Worm (Caenorhabditis elegans) whole organism, L1 larva: ENCODE measurements around the gene Y6E2A.4.

Experiments
- C04F5.9 ChIP-seq: sonication (generic microtip); optimal IDR thresholded peaks from 2 replicates; lab custom pipeline; 2016; ENCODE audit warnings: missing genetic modification characterization, missing compliant biosample characterization
- ama-1 ChIP-seq: fragments of 150-350 bp; optimal IDR thresholded peaks from 2 replicates; lab custom pipeline; 2014
- ceh-63 ChIP-seq: fragments of 200-800 bp; sonication (Bioruptor generic); optimal IDR thresholded peaks from 2 replicates; lab custom pipeline; 2018; ENCODE audit warnings: mild to moderate bottlenecking, missing genetic modification characterization, missing compliant biosample characterization
- ceh-8 ChIP-seq: fragments of 200-800 bp; sonication (Bioruptor generic); optimal IDR thresholded peaks from 2 replicates; lab custom pipeline; 2018; ENCODE audit warnings: mild to moderate bottlenecking, missing genetic modification characterization, moderate library complexity, missing compliant biosample characterization
- ceh-82 ChIP-seq, 3 experiments: fragments of 150-350 bp in 1 of 3; sonication (generic microtip) in 2 of 3; optimal IDR thresholded peaks; 2 replicates each; lab custom pipeline; 2014 to 2017; ENCODE audit warnings: missing biosample characterization in 3 of 3, missing genetic modification characterization in 3 of 3
- ces-1 ChIP-seq: fragments of 150-350 bp; optimal IDR thresholded peaks from 2 replicates; lab custom pipeline; 2014; ENCODE audit warnings: missing biosample characterization, missing genetic modification reagents, missing genetic modification characterization
- efl-1 ChIP-seq, 4 experiments: fragments of 150-350 bp; optimal IDR thresholded peaks in 3 of 4; peaks in 1 of 4; 1 replicate in 1 of 4; 2 replicates in 3 of 4; lab custom pipeline; 2014; ENCODE audit warnings: missing biosample characterization in 2 of 4, missing genetic modification characterization in 2 of 4, missing genetic modification reagents in 2 of 4
- efl-3 ChIP-seq: fragments of 200-800 bp; sonication (Bioruptor generic); optimal IDR thresholded peaks from 2 replicates; lab custom pipeline; 2018; ENCODE audit warnings: mild to moderate bottlenecking, missing genetic modification characterization, missing compliant biosample characterization
- egl-13 ChIP-seq: sonication (generic microtip); optimal IDR thresholded peaks from 2 replicates; lab custom pipeline; 2016; ENCODE audit warnings: missing genotype, missing genetic modification reagents, missing genetic modification characterization, missing compliant biosample characterization
- elt-2 ChIP-seq: sonication (generic microtip); optimal IDR thresholded peaks from 2 replicates; lab custom pipeline; 2016; ENCODE audit warnings: missing genetic modification characterization, mild to moderate bottlenecking, inconsistent platforms, missing compliant biosample characterization, missing genetic modification reagents
- fkh-10 ChIP-seq: sonication (generic microtip); optimal IDR thresholded peaks from 2 replicates; lab custom pipeline; 2017; ENCODE audit warnings: missing biosample characterization, missing genetic modification reagents, missing genetic modification characterization
- fos-1 ChIP-seq: fragments of 150-350 bp; optimal IDR thresholded peaks from 2 replicates; lab custom pipeline; 2014; ENCODE audit warnings: missing biosample characterization, missing genetic modification characterization
- grh-1 ChIP-seq: fragments of 200-800 bp; sonication (Bioruptor generic); IDR thresholded peaks from 2 replicates; pipeline ENCODE4 v1.3.6; 2022; ENCODE audit warnings: missing genetic modification reagents, missing genetic modification characterization, missing compliant biosample characterization
- irx-1 ChIP-seq: sonication (generic microtip); optimal IDR thresholded peaks from 2 replicates; lab custom pipeline; 2016; ENCODE audit warnings: missing genetic modification characterization, missing compliant biosample characterization
- isw-1 ChIP-seq: fragments of 200-800 bp; sonication (Bioruptor generic); IDR thresholded peaks from 2 replicates; pipeline ENCODE4 v1.3.6; 2022; ENCODE audit warnings: missing genetic modification characterization, missing compliant biosample characterization
- jun-1 ChIP-seq: fragments of 150-350 bp; optimal IDR thresholded peaks from 2 replicates; lab custom pipeline; 2014; ENCODE audit warnings: missing biosample characterization, missing genetic modification reagents, missing genetic modification characterization
- lin-15B ChIP-seq: fragments of 150-350 bp; sonication (generic microtip); optimal IDR thresholded peaks from 3 replicates; lab custom pipeline; 2014; ENCODE audit warnings: missing biosample characterization, missing genetic modification characterization
- lin-35 ChIP-seq, 2 experiments: fragments of 150-350 bp; optimal IDR thresholded peaks; 2 replicates each; lab custom pipeline; 2014; ENCODE audit warnings: missing biosample characterization in 2 of 2, missing genetic modification characterization in 2 of 2, missing genetic modification reagents in 2 of 2
- lsy-2 ChIP-seq, 2 experiments: fragments of 150-350 bp; optimal IDR thresholded peaks; 2 replicates each; lab custom pipeline; 2014; ENCODE audit warnings: missing biosample characterization in 2 of 2, missing genetic modification characterization in 2 of 2
- mab-9 ChIP-seq: fragments of 200-800 bp; sonication (Bioruptor generic); IDR thresholded peaks from 2 replicates; pipeline ENCODE4 v1.3.6; 2022; ENCODE audit warnings: missing genetic modification reagents, missing genetic modification characterization, missing compliant biosample characterization
- mdl-1 ChIP-seq, 2 experiments: fragments of 150-350 bp; optimal IDR thresholded peaks; 2 replicates each; lab custom pipeline; 2014 to 2017; ENCODE audit warnings: missing biosample characterization in 2 of 2, missing genetic modification characterization in 2 of 2, inconsistent platforms in 1 of 2
- mef-2 ChIP-seq: fragments of 150-350 bp; optimal IDR thresholded peaks from 2 replicates; lab custom pipeline; 2014; ENCODE audit warnings: missing biosample characterization, missing genetic modification characterization
- nhr-11 ChIP-seq: fragments of 150-350 bp; optimal IDR thresholded peaks from 2 replicates; lab custom pipeline; 2014; ENCODE audit warnings: missing biosample characterization, missing genetic modification characterization
- nhr-12 ChIP-seq: sonication (generic microtip); optimal IDR thresholded peaks from 2 replicates; lab custom pipeline; 2017; ENCODE audit warnings: missing biosample characterization, missing genetic modification characterization
- nhr-20 ChIP-seq: sonication (generic microtip); optimal IDR thresholded peaks from 2 replicates; lab custom pipeline; 2016; ENCODE audit warnings: mild to moderate bottlenecking, missing genetic modification characterization, missing compliant biosample characterization
- nhr-47 ChIP-seq: sonication (generic microtip); optimal IDR thresholded peaks from 2 replicates; lab custom pipeline; 2016; ENCODE audit warnings: mild to moderate bottlenecking, missing genetic modification characterization, moderate library complexity, missing compliant biosample characterization
- nhr-71 ChIP-seq: sonication (generic microtip); optimal IDR thresholded peaks from 2 replicates; lab custom pipeline; 2016; ENCODE audit warnings: mild to moderate bottlenecking, missing genetic modification characterization, moderate library complexity, missing compliant biosample characterization
- nhr-77 ChIP-seq: fragments of 150-350 bp; optimal IDR thresholded peaks from 2 replicates; lab custom pipeline; 2014; ENCODE audit warnings: missing biosample characterization, missing genetic modification characterization
- pag-3 ChIP-seq: sonication (generic microtip); optimal IDR thresholded peaks from 2 replicates; lab custom pipeline; 2017; ENCODE audit warnings: missing genetic modification characterization, mild to moderate bottlenecking, missing compliant biosample characterization, antibody characterized with exemption, borderline replicate concordance; ENCODE audit not compliant: insufficient read depth
- rnt-1 ChIP-seq: sonication (generic microtip); optimal IDR thresholded peaks from 2 replicates; lab custom pipeline; 2016; ENCODE audit warnings: mild to moderate bottlenecking, missing genetic modification characterization, moderate library complexity, missing compliant biosample characterization
- sptf-1 ChIP-seq: fragments of 150-350 bp; optimal IDR thresholded peaks from 2 replicates; lab custom pipeline; 2014; ENCODE audit warnings: missing biosample characterization, missing genetic modification characterization
- swsn-7 ChIP-seq: sonication (generic microtip); optimal IDR thresholded peaks from 2 replicates; lab custom pipeline; 2016; ENCODE audit warnings: missing genetic modification characterization, missing compliant biosample characterization
- tlp-1 ChIP-seq: fragments of 150-350 bp; optimal IDR thresholded peaks from 2 replicates; lab custom pipeline; 2014; ENCODE audit warnings: missing biosample characterization, missing genetic modification characterization
- unc-130 ChIP-seq: fragments of 150-350 bp; optimal IDR thresholded peaks from 2 replicates; lab custom pipeline; 2017; ENCODE audit warnings: missing biosample characterization, missing genetic modification characterization, inconsistent platforms
- unc-30 ChIP-seq: sonication (generic microtip); optimal IDR thresholded peaks from 2 replicates; lab custom pipeline; 2017; ENCODE audit warnings: missing biosample characterization, missing genetic modification characterization
- unc-86 ChIP-seq: sonication (generic microtip); optimal IDR thresholded peaks from 2 replicates; lab custom pipeline; 2016; ENCODE audit warnings: missing genetic modification characterization, missing compliant biosample characterization
- xbp-1 ChIP-seq: sonication (generic microtip); optimal IDR thresholded peaks from 2 replicates; lab custom pipeline; 2016; ENCODE audit warnings: missing genetic modification characterization, missing compliant biosample characterization
- zip-4 ChIP-seq: fragments of 200-800 bp; sonication (Bioruptor generic); optimal IDR thresholded peaks from 2 replicates; lab custom pipeline; 2018; ENCODE audit warnings: mild to moderate bottlenecking, missing genetic modification characterization, moderate library complexity, missing compliant biosample characterization
- ztf-11 ChIP-seq, 2 experiments: sonication (generic microtip); optimal IDR thresholded peaks; 2 replicates each; lab custom pipeline; 2016 to 2017; ENCODE audit warnings: missing genetic modification characterization in 2 of 2, missing biosample characterization in 1 of 2, missing compliant biosample characterization in 1 of 2

Y6E2A.4 gene

ce11 chrV:15733568-15733967, 17.0 kb upstream of the Y6E2A.4 start, which contains the start of gene T23D5.3:
Gene T23D5.3 (minus strand): TSS chrV:15733668.
- TF ChIP-seq C04F5.9 (tag; lab: Kevin White, UChicago) (no peak), swsn-7 (no peak), ceh-8 (GFP tag; lab: Kevin White, UChicago) (no peak), ces-1 (no peak), nhr-20 (no peak), mdl-1 (tag; optimal IDR thresholded peaks at IDR 0.05; lab: Kevin White, UChicago) (no peak), rnt-1 (no peak), irx-1 (no peak), ceh-82 (tag; optimal IDR thresholded peaks at IDR 0.05; lab: Kevin White, UChicago) (no peak), nhr-12 (tag; lab: Kevin White, UChicago) (no peak), isw-1 (no peak), xbp-1 (no peak), lin-15B (no peak), fos-1 (tag; lab: Kevin White, UChicago) (no peak)

DNA sequence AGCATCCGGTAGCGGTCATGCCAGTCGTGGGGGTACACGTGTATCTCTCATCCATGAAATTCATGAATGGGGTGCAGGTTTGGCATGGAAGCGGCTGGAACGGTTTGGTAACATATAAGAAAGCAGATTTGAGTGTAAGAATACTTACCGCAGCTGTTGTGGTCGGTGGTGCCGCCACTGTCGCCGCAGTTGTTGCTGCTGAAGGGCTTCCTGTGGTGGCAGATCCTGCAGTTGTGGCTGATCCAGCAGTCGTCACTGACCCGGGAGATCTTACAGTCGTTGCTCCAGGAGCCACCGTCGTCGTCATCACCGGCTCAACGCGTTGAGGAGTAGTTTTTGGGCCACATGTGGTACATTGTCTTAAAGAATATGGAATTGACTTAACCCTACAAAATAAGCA, 16.4 kb upstream of the Y6E2A.4 start:
- no peak for TF ChIP-seq fkh-10
- no peak for TF ChIP-seq ztf-11 (tag; optimal IDR thresholded peaks at IDR 0.05; lab: Kevin White, UChicago)
- TF ChIP-seq elt-2 = no peak
- no peak for TF ChIP-seq nhr-11 (tag; lab: Kevin White, UChicago)
- no peak for TF ChIP-seq sptf-1
- TF ChIP-seq unc-30 (tag; lab: Kevin White, UChicago) = no peak
- TF ChIP-seq grh-1 = no peak
- TF ChIP-seq efl-3 (GFP tag; lab: Kevin White, UChicago) = no peak
- no peak for TF ChIP-seq rnt-1
- no peak for TF ChIP-seq tlp-1 (tag; lab: Kevin White, UChicago)
- TF ChIP-seq egl-13 (tag; lab: Kevin White, UChicago) = no peak
- no peak for TF ChIP-seq zip-4 (GFP tag; lab: Kevin White, UChicago)
- TF ChIP-seq jun-1 (tag; lab: Kevin White, UChicago) = no peak
- no peak for TF ChIP-seq swsn-7
- TF ChIP-seq unc-130 (tag; lab: Kevin White, UChicago) = no peak
- no peak for TF ChIP-seq lsy-2 (tag; optimal IDR thresholded peaks at IDR 0.05; lab: Kevin White, UChicago)
- TF ChIP-seq unc-86 (tag; lab: Kevin White, UChicago) = no peak
- TF ChIP-seq, all 84 proteins: peak for 0

DNA sequence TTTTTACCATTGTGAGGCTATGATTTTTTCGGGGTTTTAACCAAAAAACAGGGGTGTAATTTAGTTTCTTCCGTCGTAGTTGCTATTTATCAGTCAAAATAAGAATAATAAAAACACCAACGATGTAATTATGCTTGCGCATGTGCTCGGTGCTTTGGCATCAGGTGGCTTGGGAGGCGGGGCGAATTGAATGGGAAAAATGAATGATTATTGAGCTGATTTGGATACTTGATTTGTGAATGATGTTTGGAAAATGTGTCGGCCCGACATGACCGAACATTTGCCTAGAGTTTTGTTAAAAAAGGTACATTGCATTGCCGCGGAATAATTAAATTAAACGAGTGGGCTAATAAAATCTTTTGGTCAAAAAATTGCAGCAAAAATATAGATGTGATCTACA, 15.6 kb upstream of the Y6E2A.4 start, which contains the start of gene str-38:
TSS of gene str-38 (minus strand) at position 101 of the 400 bp plus-strand sequence.
- TF ChIP-seq ztf-11 (tag; optimal IDR thresholded peaks at IDR 0.05; lab: Kevin White, UChicago) = no peak

- TF ChIP-seq irx-1 = no peak
- no peak for TF ChIP-seq pag-3 (tag; lab: Kevin White, UChicago)
- TF ChIP-seq ceh-63 (GFP tag; lab: Kevin White, UChicago) = no peak
- TF ChIP-seq elt-2 = no peak
- TF ChIP-seq lin-15B = no peak
- TF ChIP-seq ama-1 (lab: Kevin White, UChicago) = no peak
- no peak for TF ChIP-seq nhr-47 (tag; lab: Kevin White, UChicago)
- no peak for TF ChIP-seq nhr-71 (tag; lab: Kevin White, UChicago)
- TF ChIP-seq lin-35 (GFP tag; optimal IDR thresholded peaks at IDR 0.05; lab: Kevin White, UChicago) = no peak
- TF ChIP-seq rnt-1 = no peak
- TF ChIP-seq C04F5.9 (tag; lab: Kevin White, UChicago) = no peak
- no peak for TF ChIP-seq nhr-11 (tag; lab: Kevin White, UChicago)
- TF ChIP-seq mef-2 = no peak
- TF ChIP-seq fkh-10 = no peak
- TF ChIP-seq nhr-77 = no peak
- TF ChIP-seq lsy-2 (tag; optimal IDR thresholded peaks at IDR 0.05; lab: Kevin White, UChicago) = no peak
- TF ChIP-seq efl-1 (optimal IDR thresholded peaks at IDR 0.05; lab: Kevin White, UChicago) = no peak
- TF ChIP-seq efl-1 (GFP tag; optimal IDR thresholded peaks at IDR 0.05 in 1 of 2; lab: Kevin White, UChicago) = no peak
- TF ChIP-seq mab-9 (GFP tag; lab: Robert Waterston, UW) = no peak
- no peak for TF ChIP-seq efl-3 (GFP tag; lab: Kevin White, UChicago)
Observed at ce11 chrV:15730459-15730858, 13.9 kb upstream of the Y6E2A.4 start, which contains the start of gene Y6E2A.10. Gene Y6E2A.10 (minus strand): TSS chrV:15730559.
